Fruit fly (Drosophila melanogaster) whole organism, wandering third instar larva: Measurements from ENCODE around the gene RSG7.

ENCODE experiments used
- Abd-B ChIP-seq: fragments of >200 bp; optimal IDR thresholded peaks from 2 replicates; lab custom pipeline; 2017; ENCODE audit warnings: missing biosample characterization, missing genetic modification characterization
- CG9705 ChIP-seq: fragments of 200-800 bp; sonication (Bioruptor generic); optimal IDR thresholded peaks from 2 replicates; lab custom pipeline; 2018; ENCODE audit warnings: missing biosample characterization, mild to moderate bottlenecking, missing genetic modification characterization
- Dfd ChIP-seq: fragments of >200 bp; optimal IDR thresholded peaks from 2 replicates; lab custom pipeline; 2017; ENCODE audit warnings: missing biosample characterization, missing genetic modification characterization
- Dif ChIP-seq: fragments of 200-275, 200-300 bp; sonication (Bioruptor generic); optimal IDR thresholded peaks from 2 replicates; lab custom pipeline; 2018; ENCODE audit warnings: missing biosample characterization, missing genetic modification characterization; ENCODE audit not compliant: partially characterized antibody
- GATAd ChIP-seq: sonication (Bioruptor generic); optimal IDR thresholded peaks from 2 replicates; lab custom pipeline; 2016; ENCODE audit warnings: missing biosample characterization, missing genetic modification characterization
- HLH106 ChIP-seq: fragments of 200-800 bp; optimal IDR thresholded peaks from 3 replicates; lab custom pipeline; 2019; ENCODE audit warnings: missing biosample characterization, mild to moderate bottlenecking, missing genetic modification characterization, moderate library complexity
- Hnf4 ChIP-seq: fragments of 200-800 bp; sonication (Bioruptor generic); optimal IDR thresholded peaks from 2 replicates; lab custom pipeline; 2016; ENCODE audit warnings: missing biosample characterization, mild to moderate bottlenecking, missing genetic modification characterization
- Hr78 ChIP-seq: fragments of >200 bp; optimal IDR thresholded peaks from 2 replicates; lab custom pipeline; 2017; ENCODE audit warnings: missing biosample characterization, missing genetic modification characterization
- Hr83 ChIP-seq: fragments of 200-300 bp; sonication (Bioruptor generic); optimal IDR thresholded peaks from 2 replicates; lab custom pipeline; 2016; ENCODE audit warnings: missing biosample characterization, mild to moderate bottlenecking, missing genetic modification characterization, moderate library complexity; ENCODE audit not compliant: poor library complexity, severe bottlenecking
- Jra ChIP-seq: sonication (Bioruptor generic); optimal IDR thresholded peaks from 2 replicates; lab custom pipeline; 2016; ENCODE audit warnings: missing biosample characterization, missing genetic modification characterization
- Mio ChIP-seq: sonication (Bioruptor generic); optimal IDR thresholded peaks from 2 replicates; lab custom pipeline; 2016; ENCODE audit warnings: missing biosample characterization, missing genetic modification characterization
- N ChIP-seq: fragments of >200 bp; optimal IDR thresholded peaks from 2 replicates; lab custom pipeline; 2018; ENCODE audit warnings: missing biosample characterization, missing external identifiers, missing genetic modification characterization
- OdsH ChIP-seq: fragments of 200-800 bp; sonication (Bioruptor generic); optimal IDR thresholded peaks from 2 replicates; lab custom pipeline; 2016; ENCODE audit warnings: missing biosample characterization, mild to moderate bottlenecking, missing genetic modification characterization
- Rel ChIP-seq, 2 experiments: fragments of 200-800 bp; sonication (Bioruptor generic) in 1 of 2; optimal IDR thresholded peaks; 2 replicates in 1 of 2; 3 replicates in 1 of 2; lab custom pipeline; 2016 to 2019; ENCODE audit warnings: mild to moderate bottlenecking in 2 of 2, missing biosample characterization in 2 of 2, missing genetic modification characterization in 2 of 2, moderate library complexity in 1 of 2
- Sp1 ChIP-seq: fragments of 200-800 bp; sonication (Bioruptor generic); optimal IDR thresholded peaks from 3 replicates; lab custom pipeline; 2019; ENCODE audit warnings: missing biosample characterization, mild to moderate bottlenecking, missing genetic modification characterization, moderate library complexity
- Vsx2 ChIP-seq: fragments of 200-300, 225-300 bp; sonication (Bioruptor generic); optimal IDR thresholded peaks from 2 replicates; lab custom pipeline; 2018; ENCODE audit warnings: missing biosample characterization, missing genetic modification characterization; ENCODE audit not compliant: partially characterized antibody
- br ChIP-seq: fragments of 200-800 bp; sonication (Bioruptor generic); optimal IDR thresholded peaks from 2 replicates; lab custom pipeline; 2016; ENCODE audit warnings: missing biosample characterization, missing genetic modification characterization
- brk ChIP-seq: fragments of 200-800 bp; sonication (Bioruptor generic); optimal IDR thresholded peaks from 2 replicates; lab custom pipeline; 2016; ENCODE audit warnings: missing biosample characterization, mild to moderate bottlenecking, missing genetic modification characterization
- dl ChIP-seq, 2 experiments: fragments of 175-275, 200-275 bp in 1 of 2; fragments of 200-275 bp in 1 of 2; sonication (Bioruptor generic); optimal IDR thresholded peaks; lab custom pipeline; 2018; ENCODE audit warnings: mild to moderate bottlenecking in 2 of 2, missing biosample characterization in 2 of 2, missing genetic modification characterization in 2 of 2, moderate library complexity in 2 of 2; ENCODE audit not compliant: partially characterized antibody in 2 of 2, insufficient read depth in 1 of 2
- dmrt93B ChIP-seq: fragments of 200-800 bp; sonication (Bioruptor generic); optimal IDR thresholded peaks from 2 replicates; lab custom pipeline; 2018; ENCODE audit warnings: missing biosample characterization, mild to moderate bottlenecking, missing genetic modification characterization
- dsf ChIP-seq: sonication (Bioruptor generic); optimal IDR thresholded peaks from 2 replicates; lab custom pipeline; 2016; ENCODE audit warnings: missing biosample characterization, missing genetic modification characterization, borderline replicate concordance
- ey ChIP-seq: fragments of 200-800 bp; sonication (Bioruptor generic); optimal IDR thresholded peaks from 2 replicates; lab custom pipeline; 2016; ENCODE audit warnings: missing biosample characterization, missing genetic modification characterization
- foxo ChIP-seq, 2 experiments: fragments of 200-800 bp; sonication (Bioruptor generic); optimal IDR thresholded peaks; 2 replicates in 1 of 2; 3 replicates in 1 of 2; lab custom pipeline; 2016 to 2017; ENCODE audit warnings: missing biosample characterization in 2 of 2, missing genetic modification characterization in 2 of 2
- fru ChIP-seq: fragments of 200-800 bp; sonication (Bioruptor generic); optimal IDR thresholded peaks from 3 replicates; lab custom pipeline; 2016; ENCODE audit warnings: missing biosample characterization, mild to moderate bottlenecking, missing genetic modification characterization
- h ChIP-seq: fragments of 200-800 bp; sonication (Bioruptor generic); optimal IDR thresholded peaks from 3 replicates; lab custom pipeline; 2016; ENCODE audit warnings: missing biosample characterization, mild to moderate bottlenecking, missing genetic modification characterization
- jim ChIP-seq: fragments of 175-275, 200-325 bp; sonication (Bioruptor generic); optimal IDR thresholded peaks from 2 replicates; lab custom pipeline; 2016; ENCODE audit warnings: missing biosample characterization, mild to moderate bottlenecking, missing genetic modification characterization
- lola ChIP-seq: fragments of >200 bp; optimal IDR thresholded peaks from 2 replicates; lab custom pipeline; 2017; ENCODE audit warnings: missing biosample characterization, missing genetic modification characterization
- psq ChIP-seq: fragments of 200-800 bp; sonication (Bioruptor generic); optimal IDR thresholded peaks from 3 replicates; lab custom pipeline; 2017; ENCODE audit warnings: missing biosample characterization, mild to moderate bottlenecking, missing genetic modification characterization, moderate library complexity
- rgr ChIP-seq: fragments of 200-800 bp; sonication (Bioruptor generic); optimal IDR thresholded peaks from 3 replicates; lab custom pipeline; 2016; ENCODE audit warnings: missing biosample characterization, mild to moderate bottlenecking, missing genetic modification characterization
- sage ChIP-seq: fragments of 200-800 bp; sonication (Bioruptor generic); optimal IDR thresholded peaks from 2 replicates; lab custom pipeline; 2016; ENCODE audit warnings: missing biosample characterization, mild to moderate bottlenecking, missing genetic modification characterization
- sv ChIP-seq: fragments of 200-800 bp; sonication (Bioruptor generic); optimal IDR thresholded peaks from 3 replicates; lab custom pipeline; 2016; ENCODE audit warnings: missing biosample characterization, missing genetic modification characterization
- woc ChIP-seq: sonication (Bioruptor generic); optimal IDR thresholded peaks from 2 replicates; lab custom pipeline; 2016; ENCODE audit warnings: missing biosample characterization, mild to moderate bottlenecking, missing genetic modification characterization

Gene RSG7

DNA sequence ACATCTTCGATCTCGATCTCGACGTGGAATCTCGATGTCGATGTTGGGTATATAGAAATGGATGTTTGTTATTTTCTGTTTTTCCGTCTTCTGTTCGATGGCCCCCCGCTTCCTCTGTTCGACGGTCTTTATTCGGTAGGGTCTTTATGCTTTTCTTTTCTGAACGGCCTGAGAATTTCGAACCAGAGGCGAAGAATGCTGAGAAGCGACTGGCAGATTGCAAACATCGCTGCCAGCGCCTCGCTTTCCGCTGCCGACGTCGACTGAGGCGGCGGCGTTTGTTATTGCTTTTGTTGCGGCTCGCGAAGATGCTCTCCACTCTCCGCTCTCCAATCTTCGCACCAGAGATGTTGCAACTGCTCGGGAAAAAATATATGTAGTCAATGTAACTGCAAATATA, 8.9 kb downstream of the RSG7 start, which contains the start of the genes CG13004 and CG46306:
Gene CG13004 (minus strand): TSS at position 217 of the 400 bp plus-strand sequence.
Gene CG46306 (minus strand): TSS at position 217 of the 400 bp plus-strand sequence.
- TF ChIP-seq psq (GFP tag; lab: Kevin White, UChicago) (no peak), ey (GFP tag; lab: Kevin White, UChicago) (no peak), dl (GFP tag; optimal IDR thresholded peaks at IDR 0.05; lab: Kevin White, UChicago; ENCODE audit: insufficient read depth in 1 of 2, partially characterized antibody in 2 of 2) (peak in 1 of 2 experiments; percentile 52), br (GFP tag; lab: Kevin White, UChicago) (no peak), Rel (GFP tag; optimal IDR thresholded peaks at IDR 0.05; lab: Kevin White, UChicago) (no peak), Rel (tag; optimal IDR thresholded peaks at IDR 0.05; lab: Kevin White, UChicago) (peak; percentile 39), brk (no peak), Hr83 (GFP tag; lab: Kevin White, UChicago) (peak; percentile 6), foxo (GFP tag; optimal IDR thresholded peaks at IDR 0.05; lab: Kevin White, UChicago) (no peak), sage (GFP tag; lab: Kevin White, UChicago) (no peak), Dif (GFP tag; lab: Kevin White, UChicago) (peak; percentile 58), Hnf4 (GFP tag; lab: Kevin White, UChicago) (peak; percentile 13), HLH106 (tag; lab: Kevin White, UChicago) (no peak)

- no peak for TF ChIP-seq lola
- no peak for TF ChIP-seq Vsx2 (GFP tag; lab: Kevin White, UChicago)
- peak; percentile 49 for TF ChIP-seq psq (GFP tag; lab: Kevin White, UChicago)
- no peak for TF ChIP-seq brk
- TF ChIP-seq Hr78, result no peak
- peak; percentile 46 for TF ChIP-seq rgr (GFP tag; lab: Kevin White, UChicago)
- no peak for TF ChIP-seq GATAd (GFP tag; lab: Kevin White, UChicago)
- peak; percentile 10 for TF ChIP-seq HLH106 (tag; lab: Kevin White, UChicago)
- TF ChIP-seq dmrt93B (GFP tag; lab: Kevin White, UChicago), result no peak
- TF ChIP-seq h (GFP tag; lab: Kevin White, UChicago), result peak; percentile 22
- peak; percentile 52 for TF ChIP-seq OdsH (GFP tag; lab: Kevin White, UChicago)
- peak; percentile 12 for TF ChIP-seq woc (GFP tag; lab: Kevin White, UChicago)
- TF ChIP-seq Mio (GFP tag; lab: Kevin White, UChicago), result no peak
- no peak for TF ChIP-seq jim (GFP tag; lab: Kevin White, UChicago)
- peak; percentile 23 for TF ChIP-seq ey (GFP tag; lab: Kevin White, UChicago)
- no peak for TF ChIP-seq CG9705 (GFP tag; lab: Kevin White, UChicago)
- no peak for TF ChIP-seq dsf (GFP tag; lab: Kevin White, UChicago)
- TF ChIP-seq Jra (GFP tag; lab: Kevin White, UChicago), result no peak
- no peak for TF ChIP-seq sage (GFP tag; lab: Kevin White, UChicago)
- TF ChIP-seq Abd-B (GFP tag; lab: Kevin White, UChicago), result no peak
- TF ChIP-seq Dif (GFP tag; lab: Kevin White, UChicago), result no peak
- TF ChIP-seq N, result no peak
- peak in 1 of 2 experiments; percentile 50 for TF ChIP-seq foxo (GFP tag; optimal IDR thresholded peaks at IDR 0.05; lab: Kevin White, UChicago)
- no peak for TF ChIP-seq Dfd (GFP tag; lab: Kevin White, UChicago)
- peak; percentile 3 for TF ChIP-seq Sp1 (GFP tag; lab: Kevin White, UChicago)
- peak; percentile 49 for TF ChIP-seq fru (GFP tag; lab: Kevin White, UChicago)
- TF ChIP-seq, all 38 proteins: peak for 10
These were observed 10.0 kb downstream of the RSG7 start for dm6 chrX:16834259-16834658.

DNA sequence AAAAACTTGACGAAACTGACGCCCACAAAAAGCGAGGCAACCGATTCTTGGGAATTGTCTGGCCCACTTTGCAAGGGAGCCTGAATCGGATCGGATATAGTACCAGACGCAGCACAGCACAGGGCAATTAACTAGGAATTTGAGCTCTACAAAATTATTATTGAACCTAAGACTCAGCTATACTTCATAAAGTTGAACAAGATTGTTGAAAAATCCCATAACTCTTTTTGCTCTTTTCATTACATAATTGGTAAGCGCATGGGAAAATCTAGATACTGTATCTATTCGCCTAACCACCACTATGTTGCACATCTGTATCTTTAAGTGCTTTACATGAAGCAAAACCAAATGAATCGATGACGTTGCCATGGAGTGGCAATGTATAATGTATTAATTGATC, 11.1 kb downstream of the RSG7 start:
- TF ChIP-seq CG9705 (GFP tag; lab: Kevin White, UChicago), result no peak
- no peak for TF ChIP-seq Rel (GFP tag; optimal IDR thresholded peaks at IDR 0.05; lab: Kevin White, UChicago)
- no peak for TF ChIP-seq Rel (tag; optimal IDR thresholded peaks at IDR 0.05; lab: Kevin White, UChicago)
- peak; percentile 61 for TF ChIP-seq sv (GFP tag; lab: Kevin White, UChicago)
- TF ChIP-seq h (GFP tag; lab: Kevin White, UChicago), result peak; percentile 30
- no peak for TF ChIP-seq Dfd (GFP tag; lab: Kevin White, UChicago)
- TF ChIP-seq ey (GFP tag; lab: Kevin White, UChicago), result peak; percentile 27
- no peak for TF ChIP-seq Hr83 (GFP tag; lab: Kevin White, UChicago)
- TF ChIP-seq woc (GFP tag; lab: Kevin White, UChicago), result no peak
- TF ChIP-seq fru (GFP tag; lab: Kevin White, UChicago), result peak; percentile 54
- TF ChIP-seq foxo (GFP tag; optimal IDR thresholded peaks at IDR 0.05; lab: Kevin White, UChicago), result peak in 1 of 2 experiments; percentile 38
- peak; percentile 15 for TF ChIP-seq br (GFP tag; lab: Kevin White, UChicago)
- TF ChIP-seq rgr (GFP tag; lab: Kevin White, UChicago), result peak; percentile 34
